Worm (Caenorhabditis elegans) whole organism, young adult: ENCODE results near the gene ipla-1.

Experiments used
- B0035.1 ChIP-seq: sonication (generic microtip); optimal IDR thresholded peaks from 2 replicates; lab custom pipeline; 2016; ENCODE audit warnings: missing genetic modification characterization, mild to moderate bottlenecking, missing compliant biosample characterization, missing genotype, missing genetic modification reagents
- B0261.1 ChIP-seq: sonication (generic microtip); optimal IDR thresholded peaks from 2 replicates; lab custom pipeline; 2016; ENCODE audit warnings: mild to moderate bottlenecking, missing genetic modification characterization, moderate library complexity, missing compliant biosample characterization
- D2030.7 ChIP-seq: fragments of 200-800 bp; sonication (Bioruptor generic); IDR thresholded peaks from 2 replicates; pipeline ENCODE4 v1.3.6; 2022; ENCODE audit warnings: missing genetic modification reagents, missing genetic modification characterization, missing compliant biosample characterization
- F10E7.11 ChIP-seq: sonication (generic microtip); optimal IDR thresholded peaks from 2 replicates; lab custom pipeline; 2017; ENCODE audit warnings: mild to moderate bottlenecking, missing genetic modification characterization, moderate library complexity, missing compliant biosample characterization
- F33H1.4 ChIP-seq: fragments of 200-800 bp; sonication (Bioruptor generic); IDR thresholded peaks from 2 replicates; pipeline ENCODE4 v1.3.6; 2022; ENCODE audit warnings: missing genetic modification reagents, missing genetic modification characterization, missing compliant biosample characterization
- F39B2.1 ChIP-seq: fragments of 200-800 bp; sonication (Bioruptor generic); IDR thresholded peaks from 2 replicates; pipeline ENCODE4 v1.3.6; 2022; ENCODE audit warnings: missing genetic modification reagents, missing genetic modification characterization, missing compliant biosample characterization
- F52B5.7 ChIP-seq: sonication (generic microtip); optimal IDR thresholded peaks from 2 replicates; lab custom pipeline; 2016; ENCODE audit warnings: mild to moderate bottlenecking, missing genetic modification characterization, missing compliant biosample characterization
- F57C9.4 ChIP-seq: sonication (generic microtip); optimal IDR thresholded peaks from 2 replicates; lab custom pipeline; 2017; ENCODE audit warnings: mild to moderate bottlenecking, missing genetic modification characterization, missing compliant biosample characterization
- K12H6.12 ChIP-seq: fragments of 200-800 bp; sonication (Bioruptor generic); optimal IDR thresholded peaks from 2 replicates; lab custom pipeline; 2018; ENCODE audit warnings: mild to moderate bottlenecking, missing genetic modification characterization, missing compliant biosample characterization
- Y53G8AR.9 ChIP-seq: fragments of 200-800 bp; sonication (Bioruptor generic); conservative IDR thresholded peaks from 2 replicates; pipeline ENCODE4 v1.3.6; 2022; ENCODE audit warnings: missing genetic modification reagents, missing genetic modification characterization, missing compliant biosample characterization
- Y56A3A.18 ChIP-seq: fragments of 200-800 bp; sonication (Bioruptor generic); IDR thresholded peaks from 2 replicates; pipeline ENCODE4 v1.3.6; 2022; ENCODE audit warnings: missing genetic modification reagents, missing genetic modification characterization, missing compliant biosample characterization
- Y67H2A.10 ChIP-seq: fragments of 200-800 bp; sonication (Bioruptor generic); conservative IDR thresholded peaks from 2 replicates; pipeline ENCODE4 v1.3.6; 2022; ENCODE audit warnings: missing genetic modification reagents, missing genetic modification characterization, missing compliant biosample characterization
- Y79H2A.3 ChIP-seq: fragments of 200-800 bp; sonication (Bioruptor generic); conservative IDR thresholded peaks from 2 replicates; pipeline ENCODE4 v1.3.6; 2022; ENCODE audit warnings: missing genetic modification reagents, missing genetic modification characterization, missing compliant biosample characterization
- ZK185.1 ChIP-seq: sonication (generic microtip); optimal IDR thresholded peaks from 2 replicates; lab custom pipeline; 2016; ENCODE audit warnings: mild to moderate bottlenecking, missing genetic modification characterization, missing compliant biosample characterization; ENCODE audit not compliant: poor library complexity, severe bottlenecking
- ama-1 ChIP-seq, 3 experiments: fragments of 150-350 bp in 1 of 3; sonication (generic microtip) in 2 of 3; optimal IDR thresholded peaks; 2 replicates each; lab custom pipeline; 2014 to 2018; ENCODE audit warnings: missing biosample characterization in 2 of 3, missing genetic modification characterization in 2 of 3, missing genetic modification reagents in 2 of 3
- attf-3 ChIP-seq: fragments of 200-800 bp; sonication (Bioruptor generic); conservative IDR thresholded peaks from 2 replicates; pipeline ENCODE4 v1.3.6; 2022; ENCODE audit warnings: missing genetic modification reagents, missing genetic modification characterization, missing compliant biosample characterization
- ccch-3 ChIP-seq: fragments of 200-800 bp; sonication (Bioruptor generic); optimal IDR thresholded peaks from 2 replicates; lab custom pipeline; 2018; ENCODE audit warnings: mild to moderate bottlenecking, missing genetic modification characterization, missing compliant biosample characterization
- cebp-2 ChIP-seq: fragments of 200-800 bp; sonication (Bioruptor generic); IDR thresholded peaks from 2 replicates; pipeline ENCODE4 v1.3.6; 2022; ENCODE audit warnings: missing genetic modification characterization, missing compliant biosample characterization
- ceh-40 ChIP-seq: fragments of 200-800 bp; sonication (Bioruptor generic); IDR thresholded peaks from 2 replicates; pipeline ENCODE4 v1.3.6; 2022; ENCODE audit warnings: missing genetic modification characterization, missing compliant biosample characterization
- dox-1 ChIP-seq: fragments of 200-800 bp; sonication (Bioruptor generic); IDR thresholded peaks from 2 replicates; pipeline ENCODE4 v1.3.6; 2022; ENCODE audit warnings: missing genetic modification reagents, missing genetic modification characterization, missing compliant biosample characterization
- dpl-1 ChIP-seq: fragments of 150-350 bp; optimal IDR thresholded peaks from 2 replicates; lab custom pipeline; 2014; ENCODE audit warnings: missing biosample characterization, missing genetic modification reagents, missing genetic modification characterization
- ets-4 ChIP-seq: fragments of 200-800 bp; sonication (Bioruptor generic); optimal IDR thresholded peaks from 2 replicates; lab custom pipeline; 2018; ENCODE audit warnings: mild to moderate bottlenecking, missing genetic modification characterization, missing compliant biosample characterization
- hlh-12 ChIP-seq: sonication (generic microtip); optimal IDR thresholded peaks from 2 replicates; lab custom pipeline; 2016; ENCODE audit warnings: missing genetic modification characterization, missing compliant biosample characterization
- hlh-26 ChIP-seq: fragments of 200-800 bp; sonication (Bioruptor generic); conservative IDR thresholded peaks from 2 replicates; pipeline ENCODE4 v1.3.6; 2022; ENCODE audit warnings: missing genetic modification reagents, missing genetic modification characterization, missing compliant biosample characterization
- hmg-20 ChIP-seq: fragments of 200-800 bp; sonication (Bioruptor generic); IDR thresholded peaks from 2 replicates; pipeline ENCODE4 v1.3.6; 2022; ENCODE audit warnings: missing genetic modification reagents, missing genetic modification characterization, missing compliant biosample characterization
- let-607 ChIP-seq, 2 experiments: fragments of 200-800 bp in 1 of 2; sonication (Bioruptor generic) in 1 of 2; sonication (generic microtip) in 1 of 2; optimal IDR thresholded peaks; 2 replicates each; lab custom pipeline; 2016 to 2018; ENCODE audit warnings: mild to moderate bottlenecking in 2 of 2, missing compliant biosample characterization in 2 of 2, missing genetic modification characterization in 2 of 2, moderate library complexity in 2 of 2, missing genotype in 1 of 2
- mes-4 ChIP-seq: sonication (generic microtip); optimal IDR thresholded peaks from 2 replicates; lab custom pipeline; 2016; ENCODE audit warnings: missing genotype, missing genetic modification characterization, missing compliant biosample characterization
- nfya-1 ChIP-seq: sonication (generic microtip); optimal IDR thresholded peaks from 2 replicates; lab custom pipeline; 2017; ENCODE audit warnings: antibody characterized with exemption, missing compliant biosample characterization, missing genetic modification characterization, borderline replicate concordance; ENCODE audit not compliant: insufficient read depth
- nfyb-1 ChIP-seq: fragments of 200-800 bp; sonication (Bioruptor generic); IDR thresholded peaks from 2 replicates; pipeline ENCODE4 v1.3.6; 2022; ENCODE audit warnings: missing genetic modification reagents, missing genetic modification characterization, missing compliant biosample characterization
- nhr-179 ChIP-seq: sonication (generic microtip); optimal IDR thresholded peaks from 2 replicates; lab custom pipeline; 2016; ENCODE audit warnings: mild to moderate bottlenecking, missing genetic modification characterization, missing compliant biosample characterization
- nhr-27 ChIP-seq: fragments of 200-800 bp; sonication (Bioruptor generic); optimal IDR thresholded peaks from 2 replicates; lab custom pipeline; 2018; ENCODE audit warnings: mild to moderate bottlenecking, missing genetic modification characterization, moderate library complexity, missing compliant biosample characterization
- nhr-80 ChIP-seq: sonication (generic microtip); optimal IDR thresholded peaks from 2 replicates; lab custom pipeline; 2016; ENCODE audit warnings: missing genetic modification characterization, missing compliant biosample characterization
- nhr-90 ChIP-seq: sonication (generic microtip); optimal IDR thresholded peaks from 2 replicates; lab custom pipeline; 2016; ENCODE audit warnings: missing genotype, mild to moderate bottlenecking, missing genetic modification characterization, missing compliant biosample characterization
- pha-4 ChIP-seq: fragments of 150-350 bp; sonication (generic microtip); optimal IDR thresholded peaks from 2 replicates; lab custom pipeline; 2014; ENCODE audit warnings: missing biosample characterization, missing genetic modification reagents, missing genetic modification characterization
- rcor-1 ChIP-seq: fragments of 200-800 bp; sonication (Bioruptor generic); IDR thresholded peaks from 2 replicates; pipeline ENCODE4 v1.3.6; 2022; ENCODE audit warnings: missing genetic modification reagents, missing genetic modification characterization, missing compliant biosample characterization
- sea-2 ChIP-seq: fragments of 200-800 bp; sonication (Bioruptor generic); IDR thresholded peaks from 2 replicates; pipeline ENCODE4 v1.3.6; 2022; ENCODE audit warnings: missing genetic modification characterization, missing compliant biosample characterization
- snpc-1.1 ChIP-seq: sonication (generic microtip); optimal IDR thresholded peaks from 2 replicates; lab custom pipeline; 2017; ENCODE audit warnings: missing genetic modification characterization, mild to moderate bottlenecking, missing compliant biosample characterization, antibody characterized with exemption, moderate library complexity, missing genotype, missing genetic modification reagents; ENCODE audit not compliant: insufficient read depth
- snpc-1.3 ChIP-seq: sonication (generic microtip); optimal IDR thresholded peaks from 2 replicates; lab custom pipeline; 2017; ENCODE audit warnings: missing genetic modification characterization, mild to moderate bottlenecking, missing compliant biosample characterization, antibody characterized with exemption, moderate library complexity, missing genotype, missing genetic modification reagents; ENCODE audit not compliant: insufficient read depth
- snpc-3.4 ChIP-seq: sonication (generic microtip); optimal IDR thresholded peaks from 2 replicates; lab custom pipeline; 2017; ENCODE audit warnings: missing genetic modification characterization, mild to moderate bottlenecking, missing compliant biosample characterization, antibody characterized with exemption, moderate library complexity, missing genotype, missing genetic modification reagents
- snpc-4 ChIP-seq, 5 experiments: fragments of 150-350 bp in 1 of 5; sonication (generic microtip) in 4 of 5; optimal IDR thresholded peaks; 2 replicates each; lab custom pipeline; 2014 to 2018; ENCODE audit warnings: missing genetic modification characterization in 5 of 5, missing biosample characterization in 3 of 5, antibody characterized with exemption in 2 of 5, mild to moderate bottlenecking in 2 of 5, missing compliant biosample characterization in 2 of 5, missing genotype in 2 of 5, moderate library complexity in 2 of 5, missing genetic modification reagents in 1 of 5
- tbx-9 ChIP-seq: sonication (generic microtip); optimal IDR thresholded peaks from 2 replicates; lab custom pipeline; 2016; ENCODE audit warnings: borderline replicate concordance, missing genetic modification characterization, inconsistent platforms, missing compliant biosample characterization
- unc-62 ChIP-seq: fragments of 150-350 bp; optimal IDR thresholded peaks from 2 replicates; lab custom pipeline; 2014; ENCODE audit warnings: missing biosample characterization, missing genetic modification reagents, missing genetic modification characterization
- ztf-3 ChIP-seq: fragments of 200-800 bp; sonication (Bioruptor generic); optimal IDR thresholded peaks from 2 replicates; lab custom pipeline; 2018; ENCODE audit warnings: mild to moderate bottlenecking, missing genetic modification characterization, missing compliant biosample characterization

The ipla-1 gene

DNA sequence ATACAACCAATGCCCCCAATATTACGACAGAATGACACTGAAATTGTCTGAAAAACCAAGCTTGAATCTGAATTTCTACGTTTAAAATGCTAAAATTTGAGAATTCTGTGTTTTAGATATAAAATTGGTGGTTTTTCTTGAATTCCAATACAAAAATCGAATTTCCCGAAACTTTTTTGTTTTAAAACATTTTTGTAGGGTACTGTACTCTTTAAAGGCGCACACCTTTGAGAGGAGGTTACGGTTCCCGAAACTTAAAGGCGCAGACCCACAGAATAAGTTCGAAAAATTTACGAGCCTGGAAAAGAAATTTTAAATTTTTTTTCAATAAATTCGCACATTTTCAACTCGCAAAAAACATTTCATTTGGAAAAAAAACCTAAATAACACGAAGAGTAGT is 3.5 kb upstream of the ipla-1 start (continued):
- TF ChIP-seq sea-2 (GFP tag; lab: Robert Waterston, UW) (no peak), ceh-40 (no peak), nhr-80 (tag; lab: Kevin White, UChicago) (no peak)

DNA sequence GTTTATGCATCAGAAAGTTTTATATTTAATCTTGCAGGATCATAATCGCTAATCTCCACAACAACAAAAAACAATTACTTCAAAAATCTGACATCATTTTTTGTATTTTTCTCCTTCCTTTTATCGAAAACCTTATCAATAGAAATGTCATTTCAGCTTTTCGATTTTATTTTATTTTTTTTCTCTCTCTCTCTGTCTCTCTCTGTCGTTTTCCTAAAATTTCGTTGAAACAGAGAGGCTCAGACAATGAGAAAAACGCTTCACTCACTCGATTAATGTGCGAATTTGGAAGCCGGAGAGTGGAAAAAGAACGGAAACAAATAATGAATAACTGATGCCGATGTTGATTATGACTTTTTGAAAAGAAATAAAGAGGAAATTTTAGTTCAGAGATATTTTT is 3.0 kb upstream of the ipla-1 start:
- peak in 1 of 2 experiments; percentile 21 for TF ChIP-seq let-607 (tag; optimal IDR thresholded peaks at IDR 0.05; lab: Kevin White, UChicago)
- TF ChIP-seq nhr-80 (tag; lab: Kevin White, UChicago) = peak; percentile 69
- no peak for TF ChIP-seq F57C9.4 (tag; lab: Kevin White, UChicago)
- no peak for TF ChIP-seq hlh-12 (tag; lab: Kevin White, UChicago)
- peak; percentile 57 for TF ChIP-seq unc-62 (GFP tag; lab: Kevin White, UChicago)
- no peak for TF ChIP-seq attf-3 (GFP tag; lab: Robert Waterston, UW)
- TF ChIP-seq hmg-20 (GFP tag; lab: Robert Waterston, UW) = no peak

DNA sequence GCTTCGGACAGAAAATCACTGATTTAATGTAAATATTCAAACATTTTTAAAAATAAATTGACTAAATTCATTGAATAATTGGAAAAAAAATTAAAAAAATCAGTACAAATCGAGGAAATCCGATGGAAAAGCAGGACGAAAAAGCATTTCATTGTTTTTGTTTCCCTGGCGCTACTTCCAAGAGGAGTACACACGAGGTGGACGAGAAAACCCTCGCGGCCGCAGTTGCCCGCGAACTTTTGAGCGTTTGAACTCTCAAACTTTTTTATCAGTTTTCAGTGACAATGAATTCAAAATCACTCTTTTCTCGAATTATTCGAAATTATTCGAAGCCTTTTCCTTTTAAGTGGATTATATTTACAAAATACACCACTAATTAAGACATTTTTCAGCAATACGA is 1.9 kb upstream of the ipla-1 start, which contains the start of gene F35D11.4:
Gene F35D11.4 (plus strand): TSS at position 393 of the 400 bp plus-strand sequence.
- TF ChIP-seq ZK185.1 (tag; lab: Kevin White, UChicago) (peak; percentile 92), nhr-27 (tag; lab: Kevin White, UChicago) (no peak), nfyb-1 (no peak), mes-4 (tag; lab: Kevin White, UChicago) (no peak), rcor-1 (GFP tag; lab: Robert Waterston, UW) (peak; percentile 40; the same call in 1 of the 2 replicates), nfya-1 (tag; lab: Kevin White, UChicago) (no peak), dox-1 (GFP tag; lab: Robert Waterston, UW) (no peak), ccch-3 (no peak), tbx-9 (tag; lab: Kevin White, UChicago) (no peak), sea-2 (GFP tag; lab: Robert Waterston, UW) (no peak), nhr-90 (tag; lab: Kevin White, UChicago) (no peak), cebp-2 (GFP tag; lab: Robert Waterston, UW) (no peak), B0035.1 (tag; lab: Kevin White, UChicago) (no peak), K12H6.12 (tag; lab: Kevin White, UChicago) (peak; percentile 52), unc-62 (GFP tag; lab: Kevin White, UChicago) (no peak), F10E7.11 (no peak), F52B5.7 (tag; lab: Kevin White, UChicago) (no peak), F33H1.4 (GFP tag; lab: Robert Waterston, UW) (peak; percentile 68), Y79H2A.3 (GFP tag; lab: Robert Waterston, UW) (no peak), ama-1 (optimal IDR thresholded peaks at IDR 0.05; lab: Kevin White, UChicago) (no peak), ama-1 (GFP tag; optimal IDR thresholded peaks at IDR 0.05; lab: Kevin White, UChicago) (no peak), nhr-179 (tag; lab: Kevin White, UChicago) (no peak), dpl-1 (GFP tag; lab: Kevin White, UChicago) (peak; percentile 76), hlh-26 (GFP tag; lab: Robert Waterston, UW) (no peak), D2030.7 (GFP tag; lab: Robert Waterston, UW) (peak; percentile 72), Y56A3A.18 (GFP tag; lab: Robert Waterston, UW) (no peak), Y67H2A.10 (GFP tag; lab: Robert Waterston, UW) (0 out of 2 replicates have a peak, but pooled peaks have one; percentile 21), snpc-3.4 (no peak), snpc-1.1 (no peak), F39B2.1 (GFP tag; lab: Robert Waterston, UW) (no peak), Y53G8AR.9 (GFP tag; lab: Robert Waterston, UW) (0 out of 2 replicates have a peak, but pooled peaks have one; percentile 22), snpc-4 (GFP tag; optimal IDR thresholded peaks at IDR 0.05; lab: Kevin White, UChicago) (no peak), snpc-4 (tag; optimal IDR thresholded peaks at IDR 0.05; lab: Kevin White, UChicago) (peak in 3 of 4 experiments; percentile 10 to 52 (median 27)), pha-4 (tag; lab: Kevin White, UChicago) (no peak), snpc-1.3 (tag; lab: Kevin White, UChicago) (peak; percentile 2), ztf-3 (GFP tag; lab: Kevin White, UChicago) (no peak), B0261.1 (tag; lab: Kevin White, UChicago) (no peak), nhr-80 (tag; lab: Kevin White, UChicago) (peak; percentile 29), ets-4 (GFP tag; lab: Kevin White, UChicago) (no peak)
